Fruit fly (Drosophila melanogaster): ENCODE data around the gene Tsp5D.

Gene Tsp5D

dm6 chrX:6075586-6075985 lies 929 bp upstream of the Tsp5D start:
- TF ChIP-seq pan (optimal IDR thresholded peaks at IDR 0.05): no peak
- no peak for TF ChIP-seq Myc (optimal IDR thresholded peaks at IDR 0.05)
- no peak for TF ChIP-seq woc (GFP tag; optimal IDR thresholded peaks at IDR 0.05)
- TF ChIP-seq Abd-B (GFP tag; optimal IDR thresholded peaks at IDR 0.05): no peak
- TF ChIP-seq Vsx2 (GFP tag; optimal IDR thresholded peaks at IDR 0.05; ENCODE audit: partially characterized antibody): no peak
- no peak for TF ChIP-seq fru (GFP tag; optimal IDR thresholded peaks at IDR 0.05)
- TF ChIP-seq Dif (GFP tag; optimal IDR thresholded peaks at IDR 0.05; ENCODE audit: partially characterized antibody): no peak
- TF ChIP-seq br (GFP tag; optimal IDR thresholded peaks at IDR 0.05): no peak
- TF ChIP-seq Mio (GFP tag; optimal IDR thresholded peaks at IDR 0.05): no peak
- TF ChIP-seq HLH106 (tag; optimal IDR thresholded peaks at IDR 0.05): no peak
- TF ChIP-seq dl (GFP tag; optimal IDR thresholded peaks at IDR 0.05; ENCODE audit: insufficient read depth in 1 of 2, partially characterized antibody in 2 of 2): no peak
- TF ChIP-seq psq (GFP tag; optimal IDR thresholded peaks at IDR 0.05): no peak
- TF ChIP-seq CG9705 (GFP tag; optimal IDR thresholded peaks at IDR 0.05): no peak
- no peak for TF ChIP-seq CG32264 (GFP tag; optimal IDR thresholded peaks at IDR 0.05)

dm6 chrX:6068714-6069113 lies 5.9 kb downstream of the Tsp5D start:
- TF ChIP-seq CrebA (GFP tag; optimal IDR thresholded peaks at IDR 0.05; ENCODE audit: borderline replicate concordance) (no peak), Mio (GFP tag; optimal IDR thresholded peaks at IDR 0.05) (no peak), foxo (GFP tag; optimal IDR thresholded peaks at IDR 0.05) (no peak), sv (GFP tag; optimal IDR thresholded peaks at IDR 0.05) (no peak), Hr78 (GFP tag; optimal IDR thresholded peaks at IDR 0.05) (no peak), CG32264 (GFP tag; optimal IDR thresholded peaks at IDR 0.05) (no peak), Hnf4 (GFP tag; optimal IDR thresholded peaks at IDR 0.05) (no peak), dl (GFP tag; optimal IDR thresholded peaks at IDR 0.05; ENCODE audit: insufficient read depth in 1 of 2, partially characterized antibody in 2 of 2) (no peak), Vsx2 (GFP tag; optimal IDR thresholded peaks at IDR 0.05; ENCODE audit: partially characterized antibody) (no peak), Dif (GFP tag; optimal IDR thresholded peaks at IDR 0.05; ENCODE audit: partially characterized antibody) (no peak), h (GFP tag; optimal IDR thresholded peaks at IDR 0.05) (no peak), jim (GFP tag; optimal IDR thresholded peaks at IDR 0.05) (no peak), Jra (GFP tag; optimal IDR thresholded peaks at IDR 0.05) (no peak), br (GFP tag; optimal IDR thresholded peaks at IDR 0.05) (no peak), psq (GFP tag; optimal IDR thresholded peaks at IDR 0.05) (no peak), brk (GFP tag; optimal IDR thresholded peaks at IDR 0.05) (no peak), dsf (GFP tag; optimal IDR thresholded peaks at IDR 0.05; ENCODE audit: borderline replicate concordance) (no peak), fru (GFP tag; optimal IDR thresholded peaks at IDR 0.05) (no peak), HLH106 (tag; optimal IDR thresholded peaks at IDR 0.05) (no peak), pan (optimal IDR thresholded peaks at IDR 0.05) (no peak)

DNA sequence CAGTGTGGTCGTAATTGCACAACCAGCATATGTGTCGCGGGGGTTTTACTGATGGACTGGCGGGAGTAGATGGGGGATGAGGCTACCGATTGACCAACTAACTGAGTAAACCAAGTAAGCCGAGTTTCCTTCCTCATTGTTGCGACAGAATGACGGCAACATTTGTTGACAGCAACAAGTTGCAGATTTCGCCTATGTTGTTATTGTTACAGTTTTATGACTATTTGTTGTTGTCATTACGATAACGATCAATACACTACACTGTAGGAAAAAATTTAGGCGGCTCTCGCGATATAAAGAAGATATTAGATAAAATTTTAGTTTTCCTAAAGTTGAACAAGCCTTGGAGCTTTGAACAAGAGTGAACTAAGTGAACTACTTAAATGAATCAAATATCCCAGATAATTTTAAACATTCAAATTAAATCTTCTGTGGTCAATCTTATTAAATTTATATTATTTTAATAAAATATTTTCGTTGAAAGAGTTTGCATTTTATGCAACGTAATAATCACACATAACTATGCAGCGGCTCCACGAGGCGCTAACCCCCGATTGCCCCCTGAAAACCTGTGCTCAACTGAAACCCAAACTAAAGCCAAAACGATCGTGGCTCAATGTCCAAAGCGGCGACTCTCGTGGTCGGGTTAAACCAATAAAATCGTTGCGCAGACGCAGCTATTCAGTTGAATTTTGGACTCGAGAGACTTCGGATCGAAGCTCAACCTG lies 7.2 kb downstream of the Tsp5D start, which contains the start of gene CG5928:
Gene CG5928 (plus strand): TSS at position 678 of the 728 bp plus-strand sequence.
- TF ChIP-seq CrebA (GFP tag; optimal IDR thresholded peaks at IDR 0.05; ENCODE audit: borderline replicate concordance) (no peak), N (GFP tag; optimal IDR thresholded peaks at IDR 0.05) (no peak), dsf (GFP tag; optimal IDR thresholded peaks at IDR 0.05; ENCODE audit: borderline replicate concordance) (no peak), br (GFP tag; optimal IDR thresholded peaks at IDR 0.05) (no peak), Myc (optimal IDR thresholded peaks at IDR 0.05) (no peak), rgr (GFP tag; optimal IDR thresholded peaks at IDR 0.05) (no peak), woc (GFP tag; optimal IDR thresholded peaks at IDR 0.05) (no peak), brk (GFP tag; optimal IDR thresholded peaks at IDR 0.05) (no peak), Dfd (GFP tag; optimal IDR thresholded peaks at IDR 0.05) (no peak), dl (GFP tag; optimal IDR thresholded peaks at IDR 0.05; ENCODE audit: insufficient read depth in 1 of 2, partially characterized antibody in 2 of 2) (no peak), CG9705 (GFP tag; optimal IDR thresholded peaks at IDR 0.05) (no peak), Hnf4 (GFP tag; optimal IDR thresholded peaks at IDR 0.05) (no peak), CG32264 (GFP tag; optimal IDR thresholded peaks at IDR 0.05) (no peak), Hr83 (GFP tag; optimal IDR thresholded peaks at IDR 0.05; ENCODE audit: poor library complexity, severe bottlenecking) (no peak), Dif (GFP tag; optimal IDR thresholded peaks at IDR 0.05; ENCODE audit: partially characterized antibody) (no peak), h (GFP tag; optimal IDR thresholded peaks at IDR 0.05) (no peak), sv (GFP tag; optimal IDR thresholded peaks at IDR 0.05) (no peak), Hr78 (GFP tag; optimal IDR thresholded peaks at IDR 0.05) (no peak)

DNA sequence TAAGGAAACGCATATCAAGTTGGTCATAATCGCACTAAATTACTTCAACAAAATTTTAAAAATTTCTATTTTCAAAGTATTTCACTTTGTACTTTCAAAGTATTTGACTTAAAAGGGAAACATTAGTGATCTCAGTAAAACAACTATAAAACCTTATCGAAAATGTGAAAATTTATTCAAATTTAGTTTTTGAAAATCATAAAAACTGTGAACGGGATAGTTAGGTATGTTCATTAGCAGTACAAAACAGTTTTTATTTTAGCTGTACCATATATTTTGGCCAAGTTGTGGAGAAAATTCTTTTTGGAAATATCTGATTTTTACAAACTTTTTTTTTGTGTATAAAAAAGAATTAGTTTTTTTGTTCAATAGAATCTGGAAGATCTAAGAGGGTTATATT lies 8.3 kb downstream of the Tsp5D start, which contains the start of gene CG43115:
Gene CG43115 (minus strand): TSS at position 101 of the 400 bp plus-strand sequence.
- TF ChIP-seq dl (GFP tag; optimal IDR thresholded peaks at IDR 0.05; ENCODE audit: insufficient read depth in 1 of 2, partially characterized antibody in 2 of 2) (no peak), tai (GFP tag; optimal IDR thresholded peaks at IDR 0.05) (no peak), brk (GFP tag; optimal IDR thresholded peaks at IDR 0.05) (no peak), Hr83 (GFP tag; optimal IDR thresholded peaks at IDR 0.05; ENCODE audit: poor library complexity, severe bottlenecking) (no peak), pan (optimal IDR thresholded peaks at IDR 0.05) (no peak), usp (GFP tag; optimal IDR thresholded peaks at IDR 0.05) (no peak), HLH106 (tag; optimal IDR thresholded peaks at IDR 0.05) (no peak), ey (GFP tag; optimal IDR thresholded peaks at IDR 0.05) (no peak)

Data from whole organism, wandering third instar larva.